Worm (Caenorhabditis elegans): Measurements from ENCODE around the gene prp-40.

The prp-40 gene

ce11 chrIII:9570869-9571268, 49.0 kb downstream of the prp-40 start:
- no peak for TF ChIP-seq unc-130 (GFP tag; optimal IDR thresholded peaks at IDR 0.05)
- no peak for TF ChIP-seq athp-1 (tag; optimal IDR thresholded peaks at IDR 0.05)
- TF ChIP-seq T26A5.8 (tag; optimal IDR thresholded peaks at IDR 0.05), result no peak
- no peak for TF ChIP-seq bed-1 (GFP tag; IDR thresholded peaks at IDR 0.05)
- peak in 1 of 3 experiments; percentile 26 for TF ChIP-seq lin-35 (GFP tag; optimal IDR thresholded peaks at IDR 0.05)
- peak; percentile 73 to 95 for TF ChIP-seq let-607 (tag; optimal IDR thresholded peaks at IDR 0.05)
- TF ChIP-seq efl-1 (GFP tag; optimal IDR thresholded peaks at IDR 0.05), result peak; percentile 50
- 0 out of 2 replicates have a peak, but pooled peaks have one; percentile 12 for TF ChIP-seq mcd-1 (GFP tag; IDR thresholded peaks at IDR 0.05)
- TF ChIP-seq attf-6 (GFP tag; IDR thresholded peaks at IDR 0.05), result no peak
- TF ChIP-seq nfyb-1 (GFP tag; IDR thresholded peaks at IDR 0.05), result peak; percentile 99
- TF ChIP-seq rpc-1 (optimal IDR thresholded peaks at IDR 0.05), result no peak
- TF ChIP-seq rpc-1 (tag; optimal IDR thresholded peaks at IDR 0.05), result no peak
- peak; percentile 98 for TF ChIP-seq nfya-2 (GFP tag; IDR thresholded peaks at IDR 0.05)
- TF ChIP-seq snpc-1.3 (tag; optimal IDR thresholded peaks at IDR 0.05; ENCODE audit: insufficient read depth), result no peak
- no peak for TF ChIP-seq fkh-3 (tag; optimal IDR thresholded peaks at IDR 0.05)
- no peak for TF ChIP-seq K11D2.4 (GFP tag; IDR thresholded peaks at IDR 0.05)
- TF ChIP-seq let-526 (GFP tag; IDR thresholded peaks at IDR 0.05), result no peak
- TF ChIP-seq tbx-9 (tag; optimal IDR thresholded peaks at IDR 0.05; ENCODE audit: borderline replicate concordance), result no peak
- TF ChIP-seq lin-54 (GFP tag; optimal IDR thresholded peaks at IDR 0.05), result peak; percentile 28

Measured in whole organism, young adult.